Fruit fly (Drosophila melanogaster) whole organism, wandering third instar larva: ENCODE data around the gene CG33172.

Experiments used
- Abd-B ChIP-seq: fragments of >200 bp; optimal IDR thresholded peaks from 2 replicates; lab custom pipeline; 2017; ENCODE audit warnings: missing biosample characterization, missing genetic modification characterization
- CG32264 ChIP-seq: fragments of 200-800 bp; sonication (Bioruptor generic); optimal IDR thresholded peaks from 2 replicates; lab custom pipeline; 2016; ENCODE audit warnings: missing biosample characterization, missing genetic modification characterization
- CG9705 ChIP-seq: fragments of 200-800 bp; sonication (Bioruptor generic); optimal IDR thresholded peaks from 2 replicates; lab custom pipeline; 2018; ENCODE audit warnings: missing biosample characterization, mild to moderate bottlenecking, missing genetic modification characterization
- CrebA ChIP-seq: fragments of 200-800 bp; sonication (Bioruptor generic); optimal IDR thresholded peaks from 2 replicates; lab custom pipeline; 2016; ENCODE audit warnings: missing biosample characterization, mild to moderate bottlenecking, missing genetic modification characterization, borderline replicate concordance
- Dfd ChIP-seq: fragments of >200 bp; optimal IDR thresholded peaks from 2 replicates; lab custom pipeline; 2017; ENCODE audit warnings: missing biosample characterization, missing genetic modification characterization
- GATAd ChIP-seq: sonication (Bioruptor generic); optimal IDR thresholded peaks from 2 replicates; lab custom pipeline; 2016; ENCODE audit warnings: missing biosample characterization, missing genetic modification characterization
- HLH106 ChIP-seq: fragments of 200-800 bp; optimal IDR thresholded peaks from 3 replicates; lab custom pipeline; 2019; ENCODE audit warnings: missing biosample characterization, mild to moderate bottlenecking, missing genetic modification characterization, moderate library complexity
- Hnf4 ChIP-seq: fragments of 200-800 bp; sonication (Bioruptor generic); optimal IDR thresholded peaks from 2 replicates; lab custom pipeline; 2016; ENCODE audit warnings: missing biosample characterization, mild to moderate bottlenecking, missing genetic modification characterization
- Hr78 ChIP-seq: fragments of >200 bp; optimal IDR thresholded peaks from 2 replicates; lab custom pipeline; 2017; ENCODE audit warnings: missing biosample characterization, missing genetic modification characterization
- Hr83 ChIP-seq: fragments of 200-300 bp; sonication (Bioruptor generic); optimal IDR thresholded peaks from 2 replicates; lab custom pipeline; 2016; ENCODE audit warnings: missing biosample characterization, mild to moderate bottlenecking, missing genetic modification characterization, moderate library complexity; ENCODE audit not compliant: poor library complexity, severe bottlenecking
- Jra ChIP-seq: sonication (Bioruptor generic); optimal IDR thresholded peaks from 2 replicates; lab custom pipeline; 2016; ENCODE audit warnings: missing biosample characterization, missing genetic modification characterization
- Mio ChIP-seq: sonication (Bioruptor generic); optimal IDR thresholded peaks from 2 replicates; lab custom pipeline; 2016; ENCODE audit warnings: missing biosample characterization, missing genetic modification characterization
- Myc ChIP-seq: fragments of >200 bp; optimal IDR thresholded peaks from 2 replicates; lab custom pipeline; 2017
- N ChIP-seq: fragments of >200 bp; optimal IDR thresholded peaks from 2 replicates; lab custom pipeline; 2018; ENCODE audit warnings: missing biosample characterization, missing external identifiers, missing genetic modification characterization
- OdsH ChIP-seq: fragments of 200-800 bp; sonication (Bioruptor generic); optimal IDR thresholded peaks from 2 replicates; lab custom pipeline; 2016; ENCODE audit warnings: missing biosample characterization, mild to moderate bottlenecking, missing genetic modification characterization
- Sp1 ChIP-seq: fragments of 200-800 bp; sonication (Bioruptor generic); optimal IDR thresholded peaks from 3 replicates; lab custom pipeline; 2019; ENCODE audit warnings: missing biosample characterization, mild to moderate bottlenecking, missing genetic modification characterization, moderate library complexity
- br ChIP-seq: fragments of 200-800 bp; sonication (Bioruptor generic); optimal IDR thresholded peaks from 2 replicates; lab custom pipeline; 2016; ENCODE audit warnings: missing biosample characterization, missing genetic modification characterization
- brk ChIP-seq: fragments of 200-800 bp; sonication (Bioruptor generic); optimal IDR thresholded peaks from 2 replicates; lab custom pipeline; 2016; ENCODE audit warnings: missing biosample characterization, mild to moderate bottlenecking, missing genetic modification characterization
- dl ChIP-seq, 2 experiments: fragments of 175-275, 200-275 bp in 1 of 2; fragments of 200-275 bp in 1 of 2; sonication (Bioruptor generic); optimal IDR thresholded peaks; lab custom pipeline; 2018; ENCODE audit warnings: mild to moderate bottlenecking in 2 of 2, missing biosample characterization in 2 of 2, missing genetic modification characterization in 2 of 2, moderate library complexity in 2 of 2; ENCODE audit not compliant: partially characterized antibody in 2 of 2, insufficient read depth in 1 of 2
- ey ChIP-seq: fragments of 200-800 bp; sonication (Bioruptor generic); optimal IDR thresholded peaks from 2 replicates; lab custom pipeline; 2016; ENCODE audit warnings: missing biosample characterization, missing genetic modification characterization
- foxo ChIP-seq, 2 experiments: fragments of 200-800 bp; sonication (Bioruptor generic); optimal IDR thresholded peaks; 2 replicates in 1 of 2; 3 replicates in 1 of 2; lab custom pipeline; 2016 to 2017; ENCODE audit warnings: missing biosample characterization in 2 of 2, missing genetic modification characterization in 2 of 2
- fru ChIP-seq: fragments of 200-800 bp; sonication (Bioruptor generic); optimal IDR thresholded peaks from 3 replicates; lab custom pipeline; 2016; ENCODE audit warnings: missing biosample characterization, mild to moderate bottlenecking, missing genetic modification characterization
- h ChIP-seq: fragments of 200-800 bp; sonication (Bioruptor generic); optimal IDR thresholded peaks from 3 replicates; lab custom pipeline; 2016; ENCODE audit warnings: missing biosample characterization, mild to moderate bottlenecking, missing genetic modification characterization
- jim ChIP-seq: fragments of 175-275, 200-325 bp; sonication (Bioruptor generic); optimal IDR thresholded peaks from 2 replicates; lab custom pipeline; 2016; ENCODE audit warnings: missing biosample characterization, mild to moderate bottlenecking, missing genetic modification characterization
- lola ChIP-seq: fragments of >200 bp; optimal IDR thresholded peaks from 2 replicates; lab custom pipeline; 2017; ENCODE audit warnings: missing biosample characterization, missing genetic modification characterization
- pan ChIP-seq: fragments of >200 bp; optimal IDR thresholded peaks from 2 replicates; lab custom pipeline; 2017
- psq ChIP-seq: fragments of 200-800 bp; sonication (Bioruptor generic); optimal IDR thresholded peaks from 3 replicates; lab custom pipeline; 2017; ENCODE audit warnings: missing biosample characterization, mild to moderate bottlenecking, missing genetic modification characterization, moderate library complexity
- rgr ChIP-seq: fragments of 200-800 bp; sonication (Bioruptor generic); optimal IDR thresholded peaks from 3 replicates; lab custom pipeline; 2016; ENCODE audit warnings: missing biosample characterization, mild to moderate bottlenecking, missing genetic modification characterization
- sv ChIP-seq: fragments of 200-800 bp; sonication (Bioruptor generic); optimal IDR thresholded peaks from 3 replicates; lab custom pipeline; 2016; ENCODE audit warnings: missing biosample characterization, missing genetic modification characterization
- tai ChIP-seq: sonication (Bioruptor generic); optimal IDR thresholded peaks from 2 replicates; lab custom pipeline; 2016; ENCODE audit warnings: missing biosample characterization, missing genetic modification characterization
- usp ChIP-seq: fragments of >200 bp; optimal IDR thresholded peaks from 2 replicates; lab custom pipeline; 2017; ENCODE audit warnings: missing biosample characterization, missing genetic modification characterization
- woc ChIP-seq: sonication (Bioruptor generic); optimal IDR thresholded peaks from 2 replicates; lab custom pipeline; 2016; ENCODE audit warnings: missing biosample characterization, mild to moderate bottlenecking, missing genetic modification characterization

The CG33172 gene

dm6 chrX:15814485-15814884, 45.0 kb downstream of the CG33172 start:
- TF ChIP-seq Dfd (GFP tag; lab: Kevin White, UChicago) (peak; percentile 50), Hr78 (GFP tag; lab: Kevin White, UChicago) (no peak)

DNA sequence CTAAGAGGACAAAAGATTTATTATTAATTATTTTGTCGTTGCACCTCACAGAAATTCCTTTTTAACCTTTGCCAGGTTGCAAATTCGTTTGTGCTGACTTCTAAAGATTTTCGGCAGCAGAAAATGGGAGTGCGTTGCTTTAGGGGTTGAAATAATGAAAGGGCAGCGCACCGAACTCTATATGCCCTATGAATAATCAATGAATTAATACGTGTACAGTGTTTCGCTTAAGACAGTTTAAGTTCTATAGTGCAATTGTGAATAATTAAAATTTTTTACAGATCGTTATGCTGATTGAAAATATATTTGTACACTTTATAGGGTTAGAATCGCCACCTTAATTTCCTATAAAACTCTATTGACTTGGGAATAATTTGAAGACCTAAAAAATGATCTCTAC, 46.7 kb downstream of the CG33172 start:
- no peak for TF ChIP-seq GATAd (GFP tag; lab: Kevin White, UChicago)
- no peak for TF ChIP-seq Hr83 (GFP tag; lab: Kevin White, UChicago)
- no peak for TF ChIP-seq brk (GFP tag; lab: Kevin White, UChicago)
- no peak for TF ChIP-seq jim (GFP tag; lab: Kevin White, UChicago)
- TF ChIP-seq ey (GFP tag; lab: Kevin White, UChicago) = no peak

- TF ChIP-seq Dfd (GFP tag; lab: Kevin White, UChicago) (peak; percentile 36), Mio (GFP tag; lab: Kevin White, UChicago) (no peak)
Observed at dm6 chrX:15816905-15817304, 47.4 kb downstream of the CG33172 start.

DNA sequence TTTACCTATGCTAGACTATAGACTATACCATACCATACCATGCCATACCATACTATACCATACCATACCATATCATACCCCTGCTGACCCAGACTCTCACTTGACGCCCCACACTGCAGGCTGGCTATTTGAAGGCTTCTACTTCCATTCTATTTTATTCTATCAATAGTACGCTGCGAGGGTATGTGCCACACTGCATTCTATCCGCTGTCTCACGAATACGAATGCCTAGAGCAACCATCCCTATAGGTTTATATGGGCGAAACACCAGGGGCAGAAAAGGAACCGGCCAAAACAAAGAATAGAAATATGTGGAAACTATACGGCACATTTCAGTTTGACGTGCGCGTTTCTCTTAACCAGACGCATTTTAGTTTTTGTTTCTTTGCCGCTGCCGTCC, 48.4 kb downstream of the CG33172 start:
- TF ChIP-seq lola (GFP tag; lab: Kevin White, UChicago) (no peak), Myc (no peak), Hnf4 (GFP tag; lab: Kevin White, UChicago) (no peak), psq (no peak), h (GFP tag; lab: Kevin White, UChicago) (no peak), CG9705 (no peak), dl (GFP tag; optimal IDR thresholded peaks at IDR 0.05; lab: Kevin White, UChicago; ENCODE audit: insufficient read depth in 1 of 2, partially characterized antibody in 2 of 2) (no peak), pan (lab: Kevin White, UChicago) (no peak), usp (no peak), HLH106 (tag; lab: Kevin White, UChicago) (no peak), OdsH (GFP tag; lab: Kevin White, UChicago) (no peak), CG32264 (no peak), rgr (no peak), Jra (GFP tag; lab: Kevin White, UChicago) (no peak), CrebA (GFP tag; lab: Kevin White, UChicago) (no peak), fru (no peak), Hr78 (GFP tag; lab: Kevin White, UChicago) (no peak), Abd-B (GFP tag; lab: Kevin White, UChicago) (no peak), Hr83 (GFP tag; lab: Kevin White, UChicago) (no peak), sv (no peak)

DNA sequence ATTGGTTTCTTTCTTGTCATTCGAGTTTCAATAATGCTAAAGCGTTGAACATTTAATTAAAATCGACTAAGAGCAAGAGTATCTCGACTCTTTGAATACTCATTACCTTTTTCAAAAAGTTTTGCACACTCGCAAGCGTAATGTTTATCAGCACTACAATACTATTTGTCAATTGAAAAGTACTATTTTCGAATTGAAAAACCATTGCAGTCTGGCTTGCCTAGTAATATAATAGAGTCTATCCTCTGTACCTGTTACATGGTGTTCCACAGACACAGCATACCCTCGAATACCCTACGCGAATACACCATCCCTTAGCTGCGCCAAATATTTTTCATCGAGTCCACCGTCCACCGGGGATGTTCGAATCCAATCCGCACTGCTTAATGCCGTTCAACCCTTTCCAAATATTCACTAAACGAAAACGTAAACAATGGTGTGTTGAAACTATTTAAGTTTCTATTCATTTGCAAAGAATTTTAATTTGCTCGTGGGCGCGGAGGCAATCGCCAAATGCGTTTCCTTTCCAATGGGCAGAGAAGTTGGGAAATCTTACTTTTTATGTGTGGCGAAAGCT, 49.2 kb downstream of the CG33172 start:
- no peak for TF ChIP-seq N (GFP tag; lab: Kevin White, UChicago)
- no peak for TF ChIP-seq Mio (GFP tag; lab: Kevin White, UChicago)
- peak; percentile 5 for TF ChIP-seq HLH106 (tag; lab: Kevin White, UChicago)
- no peak for TF ChIP-seq pan (lab: Kevin White, UChicago)
- TF ChIP-seq woc (GFP tag; lab: Kevin White, UChicago) = peak; percentile 34
- no peak for TF ChIP-seq ey (GFP tag; lab: Kevin White, UChicago)
- TF ChIP-seq foxo (GFP tag; optimal IDR thresholded peaks at IDR 0.05; lab: Kevin White, UChicago) = peak in 1 of 2 experiments; percentile 20
- TF ChIP-seq OdsH (GFP tag; lab: Kevin White, UChicago) = no peak

dm6 chrX:15822363-15822762, 52.9 kb downstream of the CG33172 start:
- no peak for TF ChIP-seq Abd-B (GFP tag; lab: Kevin White, UChicago)
- TF ChIP-seq jim (GFP tag; lab: Kevin White, UChicago) = no peak
- TF ChIP-seq Dfd (GFP tag; lab: Kevin White, UChicago) = no peak
- no peak for TF ChIP-seq fru
- TF ChIP-seq Jra (GFP tag; lab: Kevin White, UChicago) = no peak
- TF ChIP-seq lola (GFP tag; lab: Kevin White, UChicago) = no peak
- TF ChIP-seq woc (GFP tag; lab: Kevin White, UChicago) = no peak
- no peak for TF ChIP-seq rgr
- no peak for TF ChIP-seq br (GFP tag; lab: Kevin White, UChicago)
- no peak for TF ChIP-seq OdsH (GFP tag; lab: Kevin White, UChicago)
- no peak for TF ChIP-seq Sp1 (GFP tag; lab: Kevin White, UChicago)
- TF ChIP-seq HLH106 (tag; lab: Kevin White, UChicago) = no peak
- TF ChIP-seq tai (GFP tag; lab: Kevin White, UChicago) = no peak
- no peak for TF ChIP-seq CG9705
- TF ChIP-seq usp = no peak
- TF ChIP-seq N (GFP tag; lab: Kevin White, UChicago) = no peak
- TF ChIP-seq h (GFP tag; lab: Kevin White, UChicago) = no peak
- TF ChIP-seq Hnf4 (GFP tag; lab: Kevin White, UChicago) = no peak
- no peak for TF ChIP-seq brk (GFP tag; lab: Kevin White, UChicago)
- no peak for TF ChIP-seq foxo (GFP tag; optimal IDR thresholded peaks at IDR 0.05; lab: Kevin White, UChicago)
- TF ChIP-seq, all 38 proteins: peak for 0
